Fruit fly (Drosophila melanogaster): ENCODE data around the gene c12.1.

Gene c12.1

dm6 chrX:9319140-9319539 is at the start of gene c12.1, which contains the start of gene c12.2:
Gene c12.1, minus strand, starts transcription at chrX:9319223.
Gene c12.2, plus strand, starts transcription at chrX:9319359.
- TF ChIP-seq Mnt (GFP tag; optimal IDR thresholded peaks at IDR 0.05) = peak; percentile 89
- peak; percentile 17 for TF ChIP-seq CG1620 (GFP tag; optimal IDR thresholded peaks at IDR 0.05)
- peak; percentile 52 for TF ChIP-seq bab1 (GFP tag; optimal IDR thresholded peaks at IDR 0.05)
- no peak for TF ChIP-seq cnc (optimal IDR thresholded peaks at IDR 0.05)
- TF ChIP-seq tj (GFP tag; optimal IDR thresholded peaks at IDR 0.05) = peak; percentile 21
- no peak for TF ChIP-seq Crg-1 (GFP tag; optimal IDR thresholded peaks at IDR 0.05)
- no peak for TF ChIP-seq CG7045 (GFP tag; optimal IDR thresholded peaks at IDR 0.05)

- TF ChIP-seq CG7101 (tag; optimal IDR thresholded peaks at IDR 0.05) = peak; percentile 59
- TF ChIP-seq CG5204 (GFP tag; optimal IDR thresholded peaks at IDR 0.05) = peak; percentile 41
- TF ChIP-seq ovo (GFP tag; optimal IDR thresholded peaks at IDR 0.05) = peak; percentile 41
- no peak for TF ChIP-seq CG14711 (tag; optimal IDR thresholded peaks at IDR 0.05)
- no peak for TF ChIP-seq Clk (GFP tag; optimal IDR thresholded peaks at IDR 0.05)
- TF ChIP-seq CG12768 (GFP tag; optimal IDR thresholded peaks at IDR 0.05) = no peak
- TF ChIP-seq cnc (optimal IDR thresholded peaks at IDR 0.05) = no peak
- peak; percentile 61 for TF ChIP-seq bab1 (GFP tag; optimal IDR thresholded peaks at IDR 0.05)
- no peak for TF ChIP-seq kay (GFP tag; ENCODE audit: borderline replicate concordance)
- TF ChIP-seq toe (GFP tag; optimal IDR thresholded peaks at IDR 0.05) = no peak
- peak; percentile 49 for TF ChIP-seq Hr96 (GFP tag; optimal IDR thresholded peaks at IDR 0.05)
- TF ChIP-seq Crg-1 (GFP tag; optimal IDR thresholded peaks at IDR 0.05) = peak; percentile 1
- no peak for TF ChIP-seq pad (GFP tag; optimal IDR thresholded peaks at IDR 0.05)
- no peak for TF ChIP-seq CG11617 (GFP tag; optimal IDR thresholded peaks at IDR 0.05)
- no peak for TF ChIP-seq cic (GFP tag; optimal IDR thresholded peaks at IDR 0.05)
- no peak for TF ChIP-seq CG33017 (tag; optimal IDR thresholded peaks at IDR 0.05)
- TF ChIP-seq Mnt (GFP tag; optimal IDR thresholded peaks at IDR 0.05) = peak; percentile 84
- TF ChIP-seq tj (GFP tag; optimal IDR thresholded peaks at IDR 0.05) = no peak
- peak; percentile 62 for TF ChIP-seq CG1620 (GFP tag; optimal IDR thresholded peaks at IDR 0.05)
- TF ChIP-seq CG7045 (GFP tag; optimal IDR thresholded peaks at IDR 0.05) = no peak
These were observed 37.1 kb upstream of the c12.1 start, which contains the start of the genes Zdhhc8 and BCL7-like for dm6 chrX:9355996-9356708. Gene Zdhhc8, minus strand, starts transcription at chrX:9356227. Gene BCL7-like, plus strand, starts transcription at chrX:9356634.

- TF ChIP-seq ovo (GFP tag; optimal IDR thresholded peaks at IDR 0.05) (peak; percentile 27), CG11617 (GFP tag; optimal IDR thresholded peaks at IDR 0.05) (no peak), kay (GFP tag; ENCODE audit: borderline replicate concordance) (peak; percentile 38), tj (GFP tag; optimal IDR thresholded peaks at IDR 0.05) (peak; percentile 34), Crg-1 (GFP tag; optimal IDR thresholded peaks at IDR 0.05) (peak; percentile 43), CG1620 (GFP tag; optimal IDR thresholded peaks at IDR 0.05) (peak; percentile 27), CG7045 (GFP tag; optimal IDR thresholded peaks at IDR 0.05) (no peak), Clk (GFP tag; optimal IDR thresholded peaks at IDR 0.05) (no peak), CG5204 (GFP tag; optimal IDR thresholded peaks at IDR 0.05) (no peak)
These were observed 36.4 kb upstream of the c12.1 start for dm6 chrX:9355193-9355995.

dm6 chrX:9354773-9355172 is 35.8 kb upstream of the c12.1 start:
- TF ChIP-seq pad (GFP tag; optimal IDR thresholded peaks at IDR 0.05) (no peak), bab1 (GFP tag; optimal IDR thresholded peaks at IDR 0.05) (no peak), CG11617 (GFP tag; optimal IDR thresholded peaks at IDR 0.05) (no peak), Clk (GFP tag; optimal IDR thresholded peaks at IDR 0.05) (no peak), CG7101 (tag; optimal IDR thresholded peaks at IDR 0.05) (no peak), CG12768 (GFP tag; optimal IDR thresholded peaks at IDR 0.05) (no peak), Hr96 (GFP tag; optimal IDR thresholded peaks at IDR 0.05) (no peak), cic (GFP tag; optimal IDR thresholded peaks at IDR 0.05) (no peak), CG7045 (GFP tag; optimal IDR thresholded peaks at IDR 0.05) (no peak), Mnt (GFP tag; optimal IDR thresholded peaks at IDR 0.05) (no peak), kay (GFP tag; ENCODE audit: borderline replicate concordance) (no peak), CG5204 (GFP tag; optimal IDR thresholded peaks at IDR 0.05) (no peak), ovo (GFP tag; optimal IDR thresholded peaks at IDR 0.05) (no peak), cnc (optimal IDR thresholded peaks at IDR 0.05) (no peak)

- TF ChIP-seq CG1620 (GFP tag; optimal IDR thresholded peaks at IDR 0.05) (peak; percentile 26), CG14711 (tag; optimal IDR thresholded peaks at IDR 0.05) (peak; percentile 60), cnc (optimal IDR thresholded peaks at IDR 0.05) (no peak), bab1 (GFP tag; optimal IDR thresholded peaks at IDR 0.05) (peak; percentile 31), cic (GFP tag; optimal IDR thresholded peaks at IDR 0.05) (no peak), Clk (GFP tag; optimal IDR thresholded peaks at IDR 0.05) (no peak), CG33017 (tag; optimal IDR thresholded peaks at IDR 0.05) (peak; percentile 45), CG11617 (GFP tag; optimal IDR thresholded peaks at IDR 0.05) (peak; percentile 38), Crg-1 (GFP tag; optimal IDR thresholded peaks at IDR 0.05) (no peak), CG7101 (tag; optimal IDR thresholded peaks at IDR 0.05) (peak; percentile 64), CG5204 (GFP tag; optimal IDR thresholded peaks at IDR 0.05) (no peak), kay (GFP tag; ENCODE audit: borderline replicate concordance) (no peak), toe (GFP tag; optimal IDR thresholded peaks at IDR 0.05) (peak; percentile 25), Hr96 (GFP tag; optimal IDR thresholded peaks at IDR 0.05) (peak; percentile 11), pad (GFP tag; optimal IDR thresholded peaks at IDR 0.05) (peak; percentile 20), tj (GFP tag; optimal IDR thresholded peaks at IDR 0.05) (peak; percentile 52), Mnt (GFP tag; optimal IDR thresholded peaks at IDR 0.05) (no peak), CG7045 (GFP tag; optimal IDR thresholded peaks at IDR 0.05) (no peak), CG12768 (GFP tag; optimal IDR thresholded peaks at IDR 0.05) (no peak), ovo (GFP tag; optimal IDR thresholded peaks at IDR 0.05) (peak; percentile 17)
These were observed 33.4 kb upstream of the c12.1 start for dm6 chrX:9352112-9353096.
